Fruit fly (Drosophila melanogaster): Measurements from ENCODE around the gene CG11069.

Gene CG11069

dm6 chr3R:24917814-24918636, 23.5 kb downstream of the CG11069 start, which contains the start of the genes PIG-S, sud1 and CG11168 (continued):
- TF ChIP-seq CG12769 (tag; optimal IDR thresholded peaks at IDR 0.05) (peak; percentile 42), bcd (GFP tag; optimal IDR thresholded peaks at IDR 0.05) (peak; percentile 59), lov (optimal IDR thresholded peaks at IDR 0.05) (no peak), lov (GFP tag; IDR thresholded peaks at IDR 0.05) (0 out of 3 replicates have a peak, but pooled peaks have one; percentile 23), Ada2b (GFP tag; IDR thresholded peaks at IDR 0.05) (peak; percentile 55; the same call in 1 of the 2 replicates), BEAF-32 (GFP tag; optimal IDR thresholded peaks at IDR 0.05) (peak; percentile 93), CG14014 (GFP tag; IDR thresholded peaks at IDR 0.05) (peak; percentile 36; the same call in 1 of the 2 replicates), Ssrp (tag; optimal IDR thresholded peaks at IDR 0.05) (peak; percentile 64), sug (tag; optimal IDR thresholded peaks at IDR 0.05) (no peak), CG3281 (GFP tag; optimal IDR thresholded peaks at IDR 0.05) (no peak), CG3163 (GFP tag; optimal IDR thresholded peaks at IDR 0.05) (no peak), zfh2 (GFP tag; optimal IDR thresholded peaks at IDR 0.05) (no peak), cato (GFP tag; optimal IDR thresholded peaks at IDR 0.05; ENCODE audit: borderline replicate concordance) (peak; percentile 5), CG6654 (GFP tag; optimal IDR thresholded peaks at IDR 0.05) (no peak), bsh (GFP tag; optimal IDR thresholded peaks at IDR 0.05) (peak in 1 of 2 experiments; percentile 63), z (GFP tag; IDR thresholded peaks at IDR 0.05) (no peak), zf30C (GFP tag; optimal IDR thresholded peaks at IDR 0.05) (no peak), sc (optimal IDR thresholded peaks at IDR 0.05) (no peak), sc (GFP tag; optimal IDR thresholded peaks at IDR 0.05) (no peak), fd64A (GFP tag; optimal IDR thresholded peaks at IDR 0.05) (no peak), CG8924 (tag; optimal IDR thresholded peaks at IDR 0.05) (peak; percentile 67), prd (optimal IDR thresholded peaks at IDR 0.05) (no peak), prd (GFP tag; IDR thresholded peaks at IDR 0.05) (peak; percentile 88), Hr51 (GFP tag; optimal IDR thresholded peaks at IDR 0.05) (peak in 1 of 2 experiments; percentile 46), CG6175 (GFP tag; IDR thresholded peaks at IDR 0.05) (no peak), vfl (GFP tag; optimal IDR thresholded peaks at IDR 0.05) (no peak), HmgD (GFP tag; optimal IDR thresholded peaks at IDR 0.05) (no peak), ash1 (GFP tag; optimal IDR thresholded peaks at IDR 0.05) (no peak), sob (GFP tag; IDR thresholded peaks at IDR 0.05) (peak; percentile 65; the same call in 1 of the 2 replicates), CG17186 (GFP tag; optimal IDR thresholded peaks at IDR 0.05) (no peak), CG3726 (GFP tag; IDR thresholded peaks at IDR 0.05) (peak; percentile 32; the same call in 1 of the 3 replicates), Pdp1 (GFP tag; optimal IDR thresholded peaks at IDR 0.05) (no peak), scrt (GFP tag; optimal IDR thresholded peaks at IDR 0.05) (no peak), Chrac-16 (GFP tag; optimal IDR thresholded peaks at IDR 0.05) (peak; percentile 34), stwl (tag; optimal IDR thresholded peaks at IDR 0.05) (peak; percentile 13), CG17328 (GFP tag; IDR thresholded peaks at IDR 0.05) (peak; percentile 50), CG7556 (GFP tag; optimal IDR thresholded peaks at IDR 0.05) (no peak), gsb-n (tag; optimal IDR thresholded peaks at IDR 0.05) (peak; percentile 85), dmrt99B (tag; optimal IDR thresholded peaks at IDR 0.05) (no peak), CG15479 (GFP tag; optimal IDR thresholded peaks at IDR 0.05) (no peak), CG8281 (tag; optimal IDR thresholded peaks at IDR 0.05) (no peak), dm (GFP tag; optimal IDR thresholded peaks at IDR 0.05) (no peak), CG14860 (GFP tag; IDR thresholded peaks at IDR 0.05; ENCODE audit: partially characterized antibody) (peak; percentile 94), yki (optimal IDR thresholded peaks at IDR 0.05) (no peak), Trl (optimal IDR thresholded peaks at IDR 0.05) (no peak), Trl (GFP tag; optimal IDR thresholded peaks at IDR 0.05) (no peak), so (GFP tag; IDR thresholded peaks at IDR 0.05) (0 out of 3 replicates have a peak, but pooled peaks have one; percentile 54), CG7357 (GFP tag; IDR thresholded peaks at IDR 0.05) (peak; percentile 44; the same call in 1 of the 3 replicates), bowl (GFP tag; IDR thresholded peaks at IDR 0.05) (no peak)
